Worm (Caenorhabditis elegans): ENCODE results near the gene ZK402.2.

ce11 chrX:1367416-1367815 lies 36.1 kb upstream of the ZK402.2 start, which contains the start of gene dgn-2:
- no peak for TF ChIP-seq flt-1 (GFP tag; IDR thresholded peaks at IDR 0.05)
- TF ChIP-seq klf-2 (GFP tag; conservative IDR thresholded peaks at IDR 0.05), result no peak
- no peak for TF ChIP-seq ztf-29 (GFP tag; IDR thresholded peaks at IDR 0.05)
- TF ChIP-seq ref-1 (GFP tag; conservative IDR thresholded peaks at IDR 0.05), result no peak
- TF ChIP-seq tab-1 (GFP tag; IDR thresholded peaks at IDR 0.05), result no peak
- no peak for TF ChIP-seq T22C8.4 (GFP tag; IDR thresholded peaks at IDR 0.05)
- no peak for TF ChIP-seq ztf-23 (GFP tag; IDR thresholded peaks at IDR 0.05)
